Worm (Caenorhabditis elegans) whole organism, L3 larva: ENCODE data around the gene try-11.

Experiments
- ZK546.5 ChIP-seq: sonication (generic microtip); optimal IDR thresholded peaks from 2 replicates; lab custom pipeline; 2017; ENCODE audit warnings: missing biosample characterization, missing genetic modification characterization
- egl-5 ChIP-seq: fragments of 150-350 bp; optimal IDR thresholded peaks from 2 replicates; lab custom pipeline; 2017; ENCODE audit warnings: missing biosample characterization, missing genetic modification reagents, missing genetic modification characterization, inconsistent platforms
- elt-2 ChIP-seq: sonication (generic microtip); optimal IDR thresholded peaks from 2 replicates; lab custom pipeline; 2016; ENCODE audit warnings: missing genetic modification reagents, mild to moderate bottlenecking, missing genetic modification characterization, missing compliant biosample characterization
- fkh-10 ChIP-seq: sonication (generic microtip); optimal IDR thresholded peaks from 2 replicates; lab custom pipeline; 2017; ENCODE audit warnings: missing biosample characterization, missing genetic modification reagents, missing genetic modification characterization
- jun-1 ChIP-seq: fragments of 150-350 bp; optimal IDR thresholded peaks from 2 replicates; lab custom pipeline; 2014; ENCODE audit warnings: missing biosample characterization, missing genetic modification reagents, missing genetic modification characterization
- lin-39 ChIP-seq: fragments of 150-350 bp; optimal IDR thresholded peaks from 2 replicates; lab custom pipeline; 2018; ENCODE audit warnings: missing biosample characterization, missing genetic modification reagents, missing genetic modification characterization
- mdl-1 ChIP-seq: fragments of 150-350 bp; optimal IDR thresholded peaks from 2 replicates; lab custom pipeline; 2014; ENCODE audit warnings: missing biosample characterization, missing genetic modification characterization
- nhr-11 ChIP-seq: fragments of 150-350 bp; optimal IDR thresholded peaks from 2 replicates; lab custom pipeline; 2014; ENCODE audit warnings: missing biosample characterization, missing genetic modification characterization
- nhr-77 ChIP-seq: fragments of 150-350 bp; optimal IDR thresholded peaks from 2 replicates; lab custom pipeline; 2014; ENCODE audit warnings: missing biosample characterization, missing genetic modification characterization
- pha-4 ChIP-seq: fragments of 150-350 bp; optimal IDR thresholded peaks from 2 replicates; lab custom pipeline; 2014; ENCODE audit warnings: missing biosample characterization, missing genetic modification reagents, missing genetic modification characterization
- pqm-1 ChIP-seq: fragments of 150-350 bp; optimal IDR thresholded peaks from 2 replicates; lab custom pipeline; 2017; ENCODE audit warnings: missing biosample characterization, missing genetic modification characterization, inconsistent platforms
- unc-39 ChIP-seq: sonication (generic microtip); optimal IDR thresholded peaks from 4 replicates; lab custom pipeline; 2017; ENCODE audit warnings: missing biosample characterization, missing genetic modification characterization
- unc-62 ChIP-seq: fragments of 150-350 bp; sonication (generic microtip); optimal IDR thresholded peaks from 4 replicates; lab custom pipeline; 2014; ENCODE audit warnings: missing biosample characterization, missing genetic modification reagents, missing genetic modification characterization
- zag-1 ChIP-seq: fragments of 150-350 bp; optimal IDR thresholded peaks from 2 replicates; lab custom pipeline; 2014; ENCODE audit warnings: missing biosample characterization, missing genetic modification characterization

- TF ChIP-seq mdl-1 (tag; lab: Kevin White, UChicago): no peak
- no peak for TF ChIP-seq pqm-1 (tag; lab: Kevin White, UChicago)
- TF ChIP-seq elt-2 (tag; lab: Kevin White, UChicago): no peak
- TF ChIP-seq unc-39: no peak
- TF ChIP-seq zag-1: no peak
- TF ChIP-seq jun-1 (tag; lab: Kevin White, UChicago): no peak
- TF ChIP-seq nhr-77 (tag; lab: Kevin White, UChicago): no peak
- TF ChIP-seq nhr-11 (tag; lab: Kevin White, UChicago): no peak
- TF ChIP-seq egl-5 (tag; lab: Kevin White, UChicago): no peak
- TF ChIP-seq pha-4 (tag; lab: Kevin White, UChicago): no peak
- TF ChIP-seq unc-62 (GFP tag; lab: Kevin White, UChicago): no peak
- no peak for TF ChIP-seq lin-39 (tag; lab: Kevin White, UChicago)
- TF ChIP-seq ZK546.5 (tag; lab: Kevin White, UChicago): no peak
- TF ChIP-seq fkh-10 (GFP tag; lab: Kevin White, UChicago): no peak
These were observed 13.5 kb upstream of the try-11 start, which contains the start of gene F25E5.16 for ce11 chrV:7437985-7438384.
